Fruit fly (Drosophila melanogaster) whole organism, embryonic: ENCODE measurements around the gene CG18281.

Experiments used
- Awh ChIP-seq: fragments of 200-800 bp; sonication (Bioruptor generic); IDR thresholded peaks from 2 replicates; pipeline ENCODE4, ENCODE4 v1.3.6; 2022; ENCODE audit warnings: missing biosample characterization, missing genetic modification characterization
- B-H2 ChIP-seq: fragments of 200-800 bp; sonication (Bioruptor generic); optimal IDR thresholded peaks from 2 replicates; lab custom pipeline; 2018; ENCODE audit warnings: missing biosample characterization, mild to moderate bottlenecking, missing genetic modification characterization
- CG12659 ChIP-seq: fragments of 200-800 bp; sonication (Bioruptor generic); optimal IDR thresholded peaks from 3 replicates; lab custom pipeline; 2017; ENCODE audit warnings: mild to moderate bottlenecking, missing biosample characterization, missing genetic modification reagents, missing genetic modification characterization
- CG13424 ChIP-seq: fragments of 200-800 bp; sonication (Bioruptor generic); optimal IDR thresholded peaks from 2 replicates; lab custom pipeline; 2019; ENCODE audit warnings: missing biosample characterization, mild to moderate bottlenecking, missing genetic modification characterization, moderate library complexity
- CG13894 ChIP-seq: fragments of 200-800 bp; sonication (Bioruptor generic); optimal IDR thresholded peaks from 3 replicates; lab custom pipeline; 2018; ENCODE audit warnings: missing biosample characterization, mild to moderate bottlenecking, missing genetic modification characterization, moderate library complexity
- CG14710 ChIP-seq: fragments of 200-800 bp; sonication (Bioruptor generic); optimal IDR thresholded peaks from 3 replicates; lab custom pipeline; 2019; ENCODE audit warnings: missing biosample characterization, mild to moderate bottlenecking, missing genetic modification characterization, moderate library complexity
- CG14965 ChIP-seq: fragments of 200-800 bp; sonication (Bioruptor generic); optimal IDR thresholded peaks from 2 replicates; lab custom pipeline; 2016; ENCODE audit warnings: missing biosample characterization, missing genetic modification characterization, borderline replicate concordance
- CG15601 ChIP-seq: fragments of 200-800 bp; sonication (Bioruptor generic); optimal IDR thresholded peaks from 3 replicates; lab custom pipeline; 2019; ENCODE audit warnings: missing biosample characterization, mild to moderate bottlenecking, missing genetic modification characterization, moderate library complexity
- CG1603 ChIP-seq: fragments of 200-800 bp; sonication (Bioruptor generic); optimal IDR thresholded peaks from 2 replicates; lab custom pipeline; 2019; ENCODE audit warnings: missing biosample characterization, mild to moderate bottlenecking, missing genetic modification characterization, moderate library complexity
- CG17328 ChIP-seq: fragments of 200-800 bp; sonication (Bioruptor generic); IDR thresholded peaks from 2 replicates; pipeline ENCODE4 v1.3.6; 2022; ENCODE audit warnings: missing biosample characterization, missing genetic modification characterization
- CG17361 ChIP-seq: fragments of 200-800 bp; sonication (Bioruptor generic); IDR thresholded peaks from 3 replicates; pipeline ENCODE4 v1.3.6; 2022; ENCODE audit warnings: missing biosample characterization, missing genetic modification characterization
- CG17829 ChIP-seq: fragments of 200-800 bp; optimal IDR thresholded peaks from 2 replicates; lab custom pipeline; 2019; ENCODE audit warnings: missing biosample characterization, mild to moderate bottlenecking, missing genetic modification characterization, moderate library complexity
- CG1792 ChIP-seq: fragments of 200-800 bp; sonication (Bioruptor generic); optimal IDR thresholded peaks from 2 replicates; lab custom pipeline; 2016; ENCODE audit warnings: missing biosample characterization, missing genetic modification characterization
- CG18619 ChIP-seq: fragments of 200-800 bp; sonication (Bioruptor generic); optimal IDR thresholded peaks from 3 replicates; lab custom pipeline; 2017; ENCODE audit warnings: missing biosample characterization, mild to moderate bottlenecking, missing genetic modification characterization
- CG2129 ChIP-seq: fragments of 200-800 bp; sonication (Bioruptor generic); IDR thresholded peaks from 2 replicates; pipeline ENCODE4 v1.3.6; 2022; ENCODE audit warnings: missing biosample characterization, missing genetic modification characterization; ENCODE audit not compliant: partially characterized antibody
- CG3065 ChIP-seq: fragments of 200-800 bp; sonication (Bioruptor generic); optimal IDR thresholded peaks from 2 replicates; lab custom pipeline; 2016; ENCODE audit warnings: missing biosample characterization, missing genetic modification characterization
- CG32767 ChIP-seq: fragments of 200-800 bp; sonication (Bioruptor generic); IDR thresholded peaks from 2 replicates; pipeline ENCODE4 v1.3.6; 2022; ENCODE audit warnings: missing biosample characterization, missing genetic modification characterization
- CG3838 ChIP-seq: fragments of 200-800 bp; sonication (Bioruptor generic); optimal IDR thresholded peaks from 3 replicates; lab custom pipeline; 2016; ENCODE audit warnings: missing biosample characterization, missing genetic modification characterization
- CG4617 ChIP-seq: fragments of 200-800 bp; sonication (Bioruptor generic); optimal IDR thresholded peaks from 3 replicates; lab custom pipeline; 2016; ENCODE audit warnings: missing biosample characterization, missing genetic modification characterization, borderline replicate concordance
- CG8281 ChIP-seq: fragments of 200-800 bp; sonication (Bioruptor generic); optimal IDR thresholded peaks from 2 replicates; lab custom pipeline; 2018; ENCODE audit warnings: missing biosample characterization, mild to moderate bottlenecking, missing genetic modification characterization, moderate library complexity
- CG8388 ChIP-seq: fragments of 200-800 bp; sonication (Bioruptor generic); optimal IDR thresholded peaks from 2 replicates; lab custom pipeline; 2019; ENCODE audit warnings: missing biosample characterization, mild to moderate bottlenecking, missing genetic modification characterization, moderate library complexity
- Camta ChIP-seq: fragments of 200-800 bp; sonication (Bioruptor generic); optimal IDR thresholded peaks from 2 replicates; lab custom pipeline; 2016; ENCODE audit warnings: missing biosample characterization, missing genetic modification characterization
- CrebB ChIP-seq: fragments of 200-800 bp; sonication (Bioruptor generic); optimal IDR thresholded peaks from 3 replicates; lab custom pipeline; 2018; ENCODE audit warnings: missing biosample characterization, mild to moderate bottlenecking, missing genetic modification characterization
- D19A ChIP-seq: fragments of 200-800 bp; optimal IDR thresholded peaks from 3 replicates; lab custom pipeline; 2019; ENCODE audit warnings: missing biosample characterization, mild to moderate bottlenecking, missing genetic modification characterization, moderate library complexity
- Dll ChIP-seq: fragments of 200-800 bp; sonication (Bioruptor generic); IDR thresholded peaks from 4 replicates; pipeline ENCODE4 v1.3.6; 2022; ENCODE audit warnings: missing biosample characterization, missing genetic modification characterization; ENCODE audit not compliant: partially characterized antibody
- Elba2 ChIP-seq: fragments of 200-800 bp; sonication (Bioruptor generic); optimal IDR thresholded peaks from 3 replicates; lab custom pipeline; 2016; ENCODE audit warnings: missing biosample characterization, missing genetic modification characterization
- MTF-1 ChIP-seq: fragments of 200-800 bp; sonication (Bioruptor generic); optimal IDR thresholded peaks from 2 replicates; lab custom pipeline; 2018; ENCODE audit warnings: missing biosample characterization, mild to moderate bottlenecking, missing genetic modification characterization, borderline replicate concordance
- NC2α ChIP-seq: fragments of 200-800 bp; sonication (Bioruptor generic); optimal IDR thresholded peaks from 2 replicates; lab custom pipeline; 2016; ENCODE audit warnings: missing biosample characterization, missing genetic modification characterization
- Oli ChIP-seq: fragments of 200-800 bp; sonication (Bioruptor generic); optimal IDR thresholded peaks from 2 replicates; lab custom pipeline; 2018; ENCODE audit warnings: missing biosample characterization, mild to moderate bottlenecking, missing genetic modification characterization, moderate library complexity
- Scr ChIP-seq: fragments of 200-800 bp; sonication (Bioruptor generic); IDR thresholded peaks from 2 replicates; pipeline ENCODE4 v1.3.6; 2022; ENCODE audit warnings: missing biosample characterization, missing genetic modification characterization; ENCODE audit not compliant: partially characterized antibody
- Spps ChIP-seq: fragments of 200-800 bp; sonication (Bioruptor generic); optimal IDR thresholded peaks from 2 replicates; lab custom pipeline; 2018; ENCODE audit warnings: missing biosample characterization, mild to moderate bottlenecking, missing genetic modification characterization
- Sry-δ ChIP-seq: fragments of 200-800 bp; sonication (Bioruptor generic); optimal IDR thresholded peaks from 2 replicates; lab custom pipeline; 2016; ENCODE audit warnings: missing biosample characterization, missing genetic modification characterization
- ab ChIP-seq: fragments of 200-800 bp; sonication (Bioruptor generic); optimal IDR thresholded peaks from 2 replicates; lab custom pipeline; 2016; ENCODE audit warnings: missing biosample characterization, missing genetic modification characterization
- ap ChIP-seq: fragments of 200-800 bp; sonication (Bioruptor generic); IDR thresholded peaks from 2 replicates; pipeline ENCODE4 v1.3.6; 2022; ENCODE audit warnings: missing biosample characterization, missing genetic modification characterization
- eyg ChIP-seq: fragments of 200-800 bp; sonication (Bioruptor generic); optimal IDR thresholded peaks from 3 replicates; lab custom pipeline; 2016; ENCODE audit warnings: missing biosample characterization, missing genetic modification characterization
- inv ChIP-seq: fragments of 200-800 bp; sonication (Bioruptor generic); IDR thresholded peaks from 2 replicates; pipeline ENCODE4 v1.3.6; 2022; ENCODE audit warnings: missing biosample characterization, missing genetic modification characterization; ENCODE audit not compliant: partially characterized antibody
- lilli ChIP-seq: fragments of 200-800 bp; sonication (Bioruptor generic); optimal IDR thresholded peaks from 3 replicates; lab custom pipeline; 2016; ENCODE audit warnings: missing biosample characterization, missing genetic modification characterization
- lola ChIP-seq, 3 experiments: fragments of >200 bp in 2 of 3; fragments of 200-800 bp in 1 of 3; sonication (Bioruptor generic) in 1 of 3; optimal IDR thresholded peaks; 2 replicates each; lab custom pipeline; 2017 to 2019; ENCODE audit warnings: missing biosample characterization in 3 of 3, missing genetic modification characterization in 3 of 3, mild to moderate bottlenecking in 1 of 3, moderate library complexity in 1 of 3
- phol ChIP-seq: fragments of 200-800 bp; sonication (Bioruptor generic); optimal IDR thresholded peaks from 3 replicates; lab custom pipeline; 2018; ENCODE audit warnings: missing biosample characterization, mild to moderate bottlenecking, missing genetic modification characterization, moderate library complexity
- pum ChIP-seq: fragments of 200-800 bp; sonication (Bioruptor generic); optimal IDR thresholded peaks from 2 replicates; lab custom pipeline; 2016; ENCODE audit warnings: missing biosample characterization, missing genetic modification characterization
- pzg ChIP-seq: fragments of 200-800 bp; sonication (Bioruptor generic); optimal IDR thresholded peaks from 3 replicates; lab custom pipeline; 2018; ENCODE audit warnings: missing biosample characterization, mild to moderate bottlenecking, missing genetic modification characterization, moderate library complexity
- salm ChIP-seq: fragments of 200-800 bp; sonication (Bioruptor generic); optimal IDR thresholded peaks from 2 replicates; lab custom pipeline; 2018; ENCODE audit warnings: missing biosample characterization, mild to moderate bottlenecking, missing genetic modification characterization
- scrt ChIP-seq: fragments of 200-800 bp; sonication (Bioruptor generic); optimal IDR thresholded peaks from 2 replicates; lab custom pipeline; 2018; ENCODE audit warnings: missing biosample characterization, mild to moderate bottlenecking, missing genetic modification characterization, moderate library complexity
- stc ChIP-seq: fragments of 200-800 bp; sonication (Bioruptor generic); IDR thresholded peaks from 2 replicates; pipeline ENCODE4 v1.3.6; 2022; ENCODE audit warnings: missing biosample characterization, missing genetic modification characterization
- stwl ChIP-seq: fragments of 200-800 bp; sonication (Bioruptor generic); optimal IDR thresholded peaks from 3 replicates; lab custom pipeline; 2018; ENCODE audit warnings: missing biosample characterization, mild to moderate bottlenecking, missing genetic modification characterization, moderate library complexity
- trem ChIP-seq: fragments of 200-800 bp; optimal IDR thresholded peaks from 3 replicates; lab custom pipeline; 2019; ENCODE audit warnings: missing biosample characterization, mild to moderate bottlenecking, missing genetic modification characterization, moderate library complexity
- wor ChIP-seq: fragments of 200-800 bp; sonication (Bioruptor generic); IDR thresholded peaks from 2 replicates; pipeline ENCODE4 v1.3.6; 2022; ENCODE audit warnings: missing biosample characterization, missing genetic modification characterization
- yki ChIP-seq: fragments of >200 bp; optimal IDR thresholded peaks from 3 replicates; lab custom pipeline; 2018

Gene CG18281

dm6 chr3L:20494780-20495591, 4.7 kb upstream of the CG18281 start, which contains the start of gene ZnT77C (continued):
- TF ChIP-seq lola (GFP tag; optimal IDR thresholded peaks at IDR 0.05; lab: Kevin White, UChicago) (no peak), Spps (tag; lab: Kevin White, UChicago) (no peak), CG17361 (0 out of 3 replicates have a peak, but pooled peaks have one; percentile 31), CG13894 (tag; lab: Kevin White, UChicago) (peak; percentile 47), pum (GFP tag; lab: Kevin White, UChicago) (no peak), salm (tag; lab: Kevin White, UChicago) (no peak), lilli (GFP tag; lab: Kevin White, UChicago) (no peak), CG13424 (tag; lab: Kevin White, UChicago) (no peak), stwl (tag; lab: Kevin White, UChicago) (peak; percentile 77), CG17328 (no peak), CG2129 (GFP tag; lab: Robert Waterston, UW) (no peak), CG8388 (GFP tag; lab: Kevin White, UChicago) (no peak), wor (no peak), inv (no peak), CG1792 (GFP tag; lab: Kevin White, UChicago) (no peak), CG17829 (tag; lab: Kevin White, UChicago) (peak; percentile 6), eyg (GFP tag; lab: Kevin White, UChicago) (no peak), Camta (no peak), D19A (tag; lab: Kevin White, UChicago) (no peak), Oli (tag; lab: Kevin White, UChicago) (no peak), CG3838 (GFP tag; lab: Kevin White, UChicago) (no peak), CG18619 (GFP tag; lab: Kevin White, UChicago) (no peak), ap (GFP tag; lab: Robert Waterston, UW) (no peak), CG14710 (tag; lab: Kevin White, UChicago) (peak; percentile 13), NC2α (GFP tag; lab: Kevin White, UChicago) (no peak), CG4617 (GFP tag; lab: Kevin White, UChicago) (peak; percentile 68), B-H2 (GFP tag; lab: Kevin White, UChicago) (peak; percentile 25), CG1603 (peak; percentile 58), phol (tag; lab: Kevin White, UChicago) (peak; percentile 27), yki (lab: Kevin White, UChicago) (no peak), CG8281 (tag; lab: Kevin White, UChicago) (peak; percentile 90), CG14965 (no peak), stc (GFP tag; lab: Robert Waterston, UW) (no peak), CG15601 (no peak), CrebB (peak; percentile 7), ab (GFP tag; lab: Kevin White, UChicago) (no peak), Awh (GFP tag; lab: Robert Waterston, UW) (no peak), scrt (no peak), CG3065 (GFP tag; lab: Kevin White, UChicago) (no peak), pzg (GFP tag; lab: Kevin White, UChicago) (peak; percentile 80), Scr (GFP tag; lab: Robert Waterston, UW) (peak; percentile 35; the same call in 1 of the 2 replicates), trem (tag; lab: Kevin White, UChicago) (peak; percentile 73), CG12659 (peak; percentile 22), Dll (GFP tag; lab: Robert Waterston, UW) (0 out of 4 replicates have a peak, but pooled peaks have one; percentile 14), CG32767 (GFP tag; lab: Robert Waterston, UW) (no peak), MTF-1 (GFP tag; lab: Kevin White, UChicago) (no peak), Sry-δ (GFP tag; lab: Kevin White, UChicago) (peak; percentile 5), Elba2 (GFP tag; lab: Kevin White, UChicago) (no peak)
